Fruit fly (Drosophila melanogaster): ENCODE measurements around the gene Aldh7A1.
A peak's percentile ranks its signal among the peaks of the same experiment; 100 is the strongest.

The Aldh7A1 gene

dm6 chr3L:19270542-19270941, 1.8 kb upstream of the Aldh7A1 start, which contains the start of gene CG14088:
CG14088 (minus strand) TSS chr3L:19270642.
- no peak for TF ChIP-seq dm (GFP tag; optimal IDR thresholded peaks at IDR 0.05)
- TF ChIP-seq Doc3 (GFP tag; IDR thresholded peaks at IDR 0.05; ENCODE audit: partially characterized antibody), result no peak
- no peak for TF ChIP-seq CG34376 (GFP tag; optimal IDR thresholded peaks at IDR 0.05)
- no peak for TF ChIP-seq Dll (GFP tag; IDR thresholded peaks at IDR 0.05; ENCODE audit: partially characterized antibody)
- TF ChIP-seq crc (GFP tag; optimal IDR thresholded peaks at IDR 0.05), result no peak
- TF ChIP-seq bsh (GFP tag; optimal IDR thresholded peaks at IDR 0.05), result no peak

dm6 chr3L:19265761-19266160, 3.0 kb downstream of the Aldh7A1 start, which contains the start of gene CG45081:
CG45081 (plus strand) TSS chr3L:19266061.
- 0 out of 2 replicates have a peak, but pooled peaks have one; percentile 8 for TF ChIP-seq E2f1 (GFP tag; IDR thresholded peaks at IDR 0.05)
- 0 out of 2 replicates have a peak, but pooled peaks have one; percentile 16 for TF ChIP-seq Doc2 (GFP tag; IDR thresholded peaks at IDR 0.05)
- TF ChIP-seq tx (GFP tag; optimal IDR thresholded peaks at IDR 0.05), result no peak

dm6 chr3L:19264141-19264487, 4.6 kb downstream of the Aldh7A1 start, which contains the start of gene Max:
Max (minus strand) TSS chr3L:19264184.
- peak; percentile 40; the same call in 1 of the 3 replicates for TF ChIP-seq CG7357 (GFP tag; IDR thresholded peaks at IDR 0.05)
- TF ChIP-seq CG15011 (GFP tag; optimal IDR thresholded peaks at IDR 0.05), result no peak
- peak; percentile 85 for TF ChIP-seq CG1603 (tag; optimal IDR thresholded peaks at IDR 0.05)
- no peak for TF ChIP-seq Eip74EF (GFP tag; optimal IDR thresholded peaks at IDR 0.05)
- TF ChIP-seq Antp (GFP tag; optimal IDR thresholded peaks at IDR 0.05), result no peak
- no peak for TF ChIP-seq CG3163 (GFP tag; optimal IDR thresholded peaks at IDR 0.05)
- no peak for TF ChIP-seq CG8290 (GFP tag; optimal IDR thresholded peaks at IDR 0.05)
- TF ChIP-seq CG8290 (tag; optimal IDR thresholded peaks at IDR 0.05), result no peak
- peak; percentile 36 for TF ChIP-seq Mad (GFP tag; optimal IDR thresholded peaks at IDR 0.05)
- TF ChIP-seq CG12071 (GFP tag; optimal IDR thresholded peaks at IDR 0.05), result peak; percentile 36
- TF ChIP-seq Dref (GFP tag; IDR thresholded peaks at IDR 0.05), result no peak
- TF ChIP-seq Opbp (GFP tag; IDR thresholded peaks at IDR 0.05; ENCODE audit: partially characterized antibody), result 0 out of 3 replicates have a peak, but pooled peaks have one; percentile 44
- no peak for TF ChIP-seq Poxn (GFP tag; IDR thresholded peaks at IDR 0.05)
- TF ChIP-seq Hsf (GFP tag; optimal IDR thresholded peaks at IDR 0.05), result peak; percentile 54
- TF ChIP-seq CG14441 (GFP tag; IDR thresholded peaks at IDR 0.05), result peak; percentile 76
- TF ChIP-seq hbn (GFP tag; IDR thresholded peaks at IDR 0.05; ENCODE audit: partially characterized antibody), result no peak
- TF ChIP-seq Fer1 (GFP tag; optimal IDR thresholded peaks at IDR 0.05), result peak; percentile 83
- TF ChIP-seq Bgb (GFP tag; IDR thresholded peaks at IDR 0.05; ENCODE audit: partially characterized antibody), result no peak
- TF ChIP-seq cg (GFP tag; optimal IDR thresholded peaks at IDR 0.05), result no peak
- TF ChIP-seq phol (tag; optimal IDR thresholded peaks at IDR 0.05), result peak; percentile 83
- peak; percentile 30 for TF ChIP-seq CG1529 (GFP tag; optimal IDR thresholded peaks at IDR 0.05)
- TF ChIP-seq Abd-B (GFP tag; optimal IDR thresholded peaks at IDR 0.05), result peak; percentile 32
- TF ChIP-seq CG17802 (tag; optimal IDR thresholded peaks at IDR 0.05), result peak; percentile 45
- peak; percentile 77 for TF ChIP-seq CG10366 (GFP tag; IDR thresholded peaks at IDR 0.05)
- peak; percentile 79 for TF ChIP-seq CG3847 (GFP tag; IDR thresholded peaks at IDR 0.05)
- peak; percentile 80 for TF ChIP-seq zfh1 (GFP tag; IDR thresholded peaks at IDR 0.05)
- peak; percentile 0 for TF ChIP-seq ATbp (GFP tag; optimal IDR thresholded peaks at IDR 0.05)
- TF ChIP-seq ara (GFP tag; IDR thresholded peaks at IDR 0.05), result peak; percentile 79
- TF ChIP-seq oc (tag; optimal IDR thresholded peaks at IDR 0.05), result peak; percentile 17
- no peak for TF ChIP-seq CG8765 (GFP tag; IDR thresholded peaks at IDR 0.05)
- TF ChIP-seq MBD-R2 (GFP tag; IDR thresholded peaks at IDR 0.05), result peak; percentile 90
- TF ChIP-seq CG5245 (GFP tag; optimal IDR thresholded peaks at IDR 0.05), result peak; percentile 40
- TF ChIP-seq CG12942 (GFP tag; optimal IDR thresholded peaks at IDR 0.05), result peak; percentile 47
- peak; percentile 53 for TF ChIP-seq gsb-n (tag; optimal IDR thresholded peaks at IDR 0.05)
- no peak for TF ChIP-seq fd64A (GFP tag; optimal IDR thresholded peaks at IDR 0.05)
- TF ChIP-seq CG6854 (GFP tag; optimal IDR thresholded peaks at IDR 0.05), result peak; percentile 56
- TF ChIP-seq H15 (GFP tag; IDR thresholded peaks at IDR 0.05), result peak; percentile 76
- peak; percentile 59 for TF ChIP-seq lilli (GFP tag; optimal IDR thresholded peaks at IDR 0.05)
- TF ChIP-seq sens (GFP tag), result peak; percentile 63

Data from whole organism, embryonic.